Fruit fly (Drosophila melanogaster) whole organism, embryonic: ENCODE data around the gene CG31294.

Experiments
- Asciz ChIP-seq: fragments of 200-800 bp; sonication (Bioruptor generic); optimal IDR thresholded peaks from 2 replicates; lab custom pipeline; 2017; ENCODE audit warnings: missing biosample characterization, mild to moderate bottlenecking, missing genetic modification characterization, missing genetic modification reagents
- CG12299 ChIP-seq: fragments of 200-800 bp; sonication (Bioruptor generic); optimal IDR thresholded peaks from 2 replicates; lab custom pipeline; 2018; ENCODE audit warnings: missing biosample characterization, mild to moderate bottlenecking, missing genetic modification characterization
- CG14014 ChIP-seq: fragments of 200-800 bp; sonication (Bioruptor generic); IDR thresholded peaks from 2 replicates; pipeline ENCODE4 v1.3.6; 2022; ENCODE audit warnings: missing biosample characterization, missing genetic modification characterization
- CG14710 ChIP-seq: fragments of 200-800 bp; sonication (Bioruptor generic); optimal IDR thresholded peaks from 3 replicates; lab custom pipeline; 2019; ENCODE audit warnings: missing biosample characterization, mild to moderate bottlenecking, missing genetic modification characterization, moderate library complexity
- CG15601 ChIP-seq: fragments of 200-800 bp; sonication (Bioruptor generic); optimal IDR thresholded peaks from 3 replicates; lab custom pipeline; 2019; ENCODE audit warnings: missing biosample characterization, mild to moderate bottlenecking, missing genetic modification characterization, moderate library complexity
- CG1603 ChIP-seq: fragments of 200-800 bp; sonication (Bioruptor generic); optimal IDR thresholded peaks from 2 replicates; lab custom pipeline; 2019; ENCODE audit warnings: missing biosample characterization, mild to moderate bottlenecking, missing genetic modification characterization, moderate library complexity
- CG1647 ChIP-seq: fragments of 200-800 bp; sonication (Bioruptor generic); optimal IDR thresholded peaks from 3 replicates; lab custom pipeline; 2016; ENCODE audit warnings: missing biosample characterization, missing genetic modification characterization
- CG18476 ChIP-seq: fragments of 200-800 bp; sonication (Bioruptor generic); optimal IDR thresholded peaks from 2 replicates; lab custom pipeline; 2016; ENCODE audit warnings: missing biosample characterization, mild to moderate bottlenecking, missing genetic modification characterization
- CG18599 ChIP-seq: fragments of 200-800 bp; sonication (Bioruptor generic); optimal IDR thresholded peaks from 3 replicates; lab custom pipeline; 2017; ENCODE audit warnings: missing biosample characterization, missing genetic modification characterization, mild to moderate bottlenecking, moderate library complexity, missing genetic modification reagents
- CG2202 ChIP-seq: fragments of 200-800 bp; sonication (Bioruptor generic); optimal IDR thresholded peaks from 2 replicates; lab custom pipeline; 2018; ENCODE audit warnings: missing biosample characterization, mild to moderate bottlenecking, missing genetic modification characterization
- CG2678 ChIP-seq: fragments of 200-800 bp; sonication (Bioruptor generic); optimal IDR thresholded peaks from 3 replicates; lab custom pipeline; 2019; ENCODE audit warnings: missing biosample characterization, mild to moderate bottlenecking, missing genetic modification characterization, moderate library complexity
- CG31365 ChIP-seq: fragments of 200-800 bp; sonication (Bioruptor generic); optimal IDR thresholded peaks from 2 replicates; lab custom pipeline; 2018; ENCODE audit warnings: missing biosample characterization, mild to moderate bottlenecking, missing genetic modification characterization
- CG33557 ChIP-seq: fragments of 200-800 bp; sonication (Bioruptor generic); optimal IDR thresholded peaks from 2 replicates; lab custom pipeline; 2019; ENCODE audit warnings: missing biosample characterization, mild to moderate bottlenecking, missing genetic modification characterization, moderate library complexity
- CG4360 ChIP-seq: fragments of 200-800 bp; sonication (Bioruptor generic); IDR thresholded peaks from 2 replicates; pipeline ENCODE4 v1.3.6; 2022; ENCODE audit warnings: missing biosample characterization, missing genetic modification characterization
- CG4707 ChIP-seq: fragments of 200-800 bp; sonication (Bioruptor generic); optimal IDR thresholded peaks from 2 replicates; lab custom pipeline; 2018; ENCODE audit warnings: missing biosample characterization, mild to moderate bottlenecking, missing genetic modification characterization, moderate library complexity
- CG6813 ChIP-seq: fragments of 200-800 bp; sonication (Bioruptor generic); optimal IDR thresholded peaks from 2 replicates; lab custom pipeline; 2017; ENCODE audit warnings: missing biosample characterization, missing genetic modification characterization, mild to moderate bottlenecking, moderate library complexity, missing genetic modification reagents
- CG7556 ChIP-seq: fragments of 200-800 bp; sonication (Bioruptor generic); optimal IDR thresholded peaks from 2 replicates; lab custom pipeline; 2017; ENCODE audit warnings: missing biosample characterization, mild to moderate bottlenecking, missing genetic modification characterization
- CG7745 ChIP-seq: fragments of 200-800 bp; sonication (Bioruptor generic); optimal IDR thresholded peaks from 2 replicates; lab custom pipeline; 2018; ENCODE audit warnings: missing biosample characterization, mild to moderate bottlenecking, missing genetic modification characterization, moderate library complexity
- CG7987 ChIP-seq: fragments of 200-800 bp; sonication (Bioruptor generic); optimal IDR thresholded peaks from 2 replicates; lab custom pipeline; 2018; ENCODE audit warnings: missing biosample characterization, mild to moderate bottlenecking, missing genetic modification characterization, moderate library complexity
- CG8359 ChIP-seq: fragments of 200-800 bp; sonication (Bioruptor generic); optimal IDR thresholded peaks from 2 replicates; lab custom pipeline; 2017; ENCODE audit warnings: missing biosample characterization, mild to moderate bottlenecking, missing genetic modification characterization, borderline replicate concordance
- CG9727 ChIP-seq: fragments of 200-800 bp; sonication (Bioruptor generic); optimal IDR thresholded peaks from 3 replicates; lab custom pipeline; 2017; ENCODE audit warnings: missing biosample characterization, mild to moderate bottlenecking, missing genetic modification characterization
- D ChIP-seq, 2 experiments: fragments of 200-800 bp in 1 of 2; fragments of >200 bp in 1 of 2; sonication (Bioruptor generic) in 1 of 2; optimal IDR thresholded peaks; 2 replicates in 1 of 2; 3 replicates in 1 of 2; lab custom pipeline; 2017; ENCODE audit warnings: mild to moderate bottlenecking in 1 of 2, missing biosample characterization in 1 of 2, missing genetic modification characterization in 1 of 2, missing genetic modification reagents in 1 of 2
- HLH3B ChIP-seq: fragments of 200-800 bp; sonication (Bioruptor generic); IDR thresholded peaks from 2 replicates; pipeline ENCODE4 v1.3.6; 2022; ENCODE audit warnings: missing biosample characterization, missing genetic modification characterization
- PHDP ChIP-seq: fragments of 200-800 bp; sonication (Bioruptor generic); optimal IDR thresholded peaks from 3 replicates; lab custom pipeline; 2018; ENCODE audit warnings: missing biosample characterization, mild to moderate bottlenecking, missing genetic modification characterization, moderate library complexity
- Xrp1 ChIP-seq: fragments of 200-800 bp; sonication (Bioruptor generic); IDR thresholded peaks from 2 replicates; pipeline ENCODE4 v1.3.6; 2022; ENCODE audit warnings: missing biosample characterization, missing genetic modification characterization
- bsh ChIP-seq, 2 experiments: fragments of 200-800 bp; sonication (Bioruptor generic); optimal IDR thresholded peaks; 2 replicates each; lab custom pipeline; 2017 to 2018; ENCODE audit warnings: mild to moderate bottlenecking in 2 of 2, missing biosample characterization in 2 of 2, missing genetic modification characterization in 2 of 2, moderate library complexity in 1 of 2
- chinmo ChIP-seq: fragments of 200-800 bp; sonication (Bioruptor generic); IDR thresholded peaks from 4 replicates; pipeline ENCODE4 v1.3.6; 2022; ENCODE audit warnings: missing biosample characterization, missing genetic modification characterization; ENCODE audit not compliant: partially characterized antibody
- dmrt99B ChIP-seq: fragments of 200-800 bp; sonication (Bioruptor generic); optimal IDR thresholded peaks from 2 replicates; lab custom pipeline; 2018; ENCODE audit warnings: missing biosample characterization, mild to moderate bottlenecking, missing genetic modification characterization, moderate library complexity
- emc ChIP-seq: fragments of 200-800 bp; sonication (Bioruptor generic); optimal IDR thresholded peaks from 2 replicates; lab custom pipeline; 2016; ENCODE audit warnings: missing biosample characterization, missing genetic modification characterization
- fd64A ChIP-seq: fragments of 200-800 bp; sonication (Bioruptor generic); optimal IDR thresholded peaks from 3 replicates; lab custom pipeline; 2018; ENCODE audit warnings: missing biosample characterization, mild to moderate bottlenecking, missing genetic modification characterization
- fd96Cb ChIP-seq: fragments of 200-800 bp; sonication (Bioruptor generic); optimal IDR thresholded peaks from 2 replicates; lab custom pipeline; 2018; ENCODE audit warnings: missing biosample characterization, mild to moderate bottlenecking, missing genetic modification characterization, moderate library complexity
- hkb ChIP-seq, 2 experiments: fragments of 200-800 bp in 1 of 2; fragments of >200 bp in 1 of 2; sonication (Bioruptor generic) in 1 of 2; IDR thresholded peaks in 1 of 2; optimal IDR thresholded peaks in 1 of 2; 2 replicates each; pipeline versions ENCODE4 v1.3.6 to Lab custom; 2017 to 2022; ENCODE audit warnings: missing biosample characterization in 1 of 2, missing genetic modification characterization in 1 of 2
- lola ChIP-seq, 3 experiments: fragments of >200 bp in 2 of 3; fragments of 200-800 bp in 1 of 3; sonication (Bioruptor generic) in 1 of 3; optimal IDR thresholded peaks; 2 replicates each; lab custom pipeline; 2017 to 2019; ENCODE audit warnings: missing biosample characterization in 3 of 3, missing genetic modification characterization in 3 of 3, mild to moderate bottlenecking in 1 of 3, moderate library complexity in 1 of 3
- repo ChIP-seq: fragments of 200-800 bp; sonication (Bioruptor generic); optimal IDR thresholded peaks from 2 replicates; lab custom pipeline; 2016; ENCODE audit warnings: missing biosample characterization, missing genetic modification characterization
- sc ChIP-seq, 3 experiments: fragments of >200 bp in 2 of 3; fragments of 200-800 bp in 1 of 3; sonication (Bioruptor generic) in 1 of 3; optimal IDR thresholded peaks; 2 replicates in 2 of 3; 3 replicates in 1 of 3; lab custom pipeline; 2017; ENCODE audit warnings: mild to moderate bottlenecking in 1 of 3, missing biosample characterization in 1 of 3, missing genetic modification characterization in 1 of 3, missing genetic modification reagents in 1 of 3
- sens ChIP-seq: fragments of 200-800 bp; sonication (Bioruptor generic); peaks from one replicate; lab custom pipeline; 2016; ENCODE audit warnings: missing biosample characterization, missing genetic modification characterization
- sug ChIP-seq: fragments of 200-800 bp; optimal IDR thresholded peaks from 2 replicates; lab custom pipeline; 2019; ENCODE audit warnings: missing biosample characterization, mild to moderate bottlenecking, missing genetic modification characterization, moderate library complexity
- tll ChIP-seq, 2 experiments: fragments of 200-800 bp in 1 of 2; fragments of >200 bp in 1 of 2; sonication (Bioruptor generic) in 1 of 2; optimal IDR thresholded peaks; 2 replicates each; lab custom pipeline; 2017 to 2019; ENCODE audit warnings: missing biosample characterization in 2 of 2, missing genetic modification characterization in 2 of 2, mild to moderate bottlenecking in 1 of 2, moderate library complexity in 1 of 2
- toy ChIP-seq: fragments of 200-800 bp; sonication (Bioruptor generic); IDR thresholded peaks from 2 replicates; pipeline ENCODE4 v1.3.6; 2022; ENCODE audit warnings: missing biosample characterization, missing genetic modification characterization
- vfl ChIP-seq: fragments of 200-800 bp; sonication (Bioruptor generic); optimal IDR thresholded peaks from 2 replicates; lab custom pipeline; 2016; ENCODE audit warnings: missing biosample characterization, missing genetic modification characterization
- zen ChIP-seq: fragments of 200-800 bp; sonication (Bioruptor generic); optimal IDR thresholded peaks from 3 replicates; lab custom pipeline; 2018; ENCODE audit warnings: missing biosample characterization, mild to moderate bottlenecking, missing genetic modification characterization, moderate library complexity

The CG31294 gene

DNA sequence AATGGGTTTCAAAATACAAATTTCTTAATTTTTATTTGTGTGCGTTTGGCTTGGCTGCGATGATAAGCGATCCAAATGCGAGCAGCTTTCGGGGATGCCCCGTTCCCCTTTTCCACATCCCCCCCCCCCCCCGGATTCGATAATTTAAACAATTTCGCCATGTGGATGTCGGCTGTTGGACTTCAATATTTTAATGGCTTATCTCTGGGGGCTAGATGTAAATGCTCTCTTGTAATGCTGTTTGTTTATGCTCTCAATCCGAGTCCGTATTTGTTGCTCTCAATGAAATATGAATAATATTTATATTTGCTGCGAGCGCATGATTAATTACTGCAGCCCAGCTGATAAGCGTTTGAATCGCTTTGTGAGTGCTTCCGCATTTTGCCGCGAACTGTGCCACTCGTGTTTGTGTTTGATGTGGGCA lies 38.8 kb downstream of the CG31294 start (continued):
- TF ChIP-seq sc (optimal IDR thresholded peaks at IDR 0.05; lab: Kevin White, UChicago) (no peak), sc (GFP tag; optimal IDR thresholded peaks at IDR 0.05; lab: Kevin White, UChicago) (peak; percentile 28), CG1603 (tag; lab: Kevin White, UChicago) (peak; percentile 24), tll (GFP tag; optimal IDR thresholded peaks at IDR 0.05; lab: Kevin White, UChicago) (no peak), fd64A (GFP tag; lab: Kevin White, UChicago) (peak; percentile 40), CG31365 (tag; lab: Kevin White, UChicago) (no peak), Asciz (GFP tag; lab: Kevin White, UChicago) (peak; percentile 57), CG15601 (tag; lab: Kevin White, UChicago) (peak; percentile 9), CG2678 (tag; lab: Kevin White, UChicago) (peak; percentile 46), toy (GFP tag; lab: Robert Waterston, UW) (no peak), repo (GFP tag; lab: Kevin White, UChicago) (no peak), CG33557 (GFP tag; lab: Kevin White, UChicago) (peak; percentile 28), Xrp1 (GFP tag; lab: Robert Waterston, UW) (peak; percentile 39; the same call in 1 of the 2 replicates), zen (tag; lab: Kevin White, UChicago) (no peak), CG1647 (GFP tag; lab: Kevin White, UChicago) (no peak), CG9727 (GFP tag; lab: Kevin White, UChicago) (peak; percentile 13), CG12299 (no peak), HLH3B (GFP tag; lab: Robert Waterston, UW) (no peak), chinmo (GFP tag; lab: Robert Waterston, UW) (0 out of 4 replicates have a peak, but pooled peaks have one; percentile 31), CG7987 (GFP tag; lab: Kevin White, UChicago) (peak; percentile 18), CG14710 (tag; lab: Kevin White, UChicago) (peak; percentile 3), CG2202 (tag; lab: Kevin White, UChicago) (peak; percentile 21), dmrt99B (tag; lab: Kevin White, UChicago) (peak; percentile 31), sug (peak; percentile 23), vfl (no peak), hkb (optimal IDR thresholded peaks at IDR 0.05; lab: Kevin White, UChicago) (no peak), hkb (GFP tag; IDR thresholded peaks at IDR 0.05; lab: Robert Waterston, UW) (no peak), CG8359 (GFP tag; lab: Kevin White, UChicago) (peak; percentile 55), emc (no peak), CG7556 (GFP tag; lab: Kevin White, UChicago) (peak; percentile 13), CG6813 (GFP tag; lab: Kevin White, UChicago) (peak; percentile 57), PHDP (tag; lab: Kevin White, UChicago) (peak; percentile 12), CG7745 (tag; lab: Kevin White, UChicago) (peak; percentile 59), CG4707 (GFP tag; lab: Kevin White, UChicago) (peak; percentile 16), bsh (GFP tag; optimal IDR thresholded peaks at IDR 0.05; lab: Kevin White, UChicago) (peak in 1 of 2 experiments; percentile 19), D (optimal IDR thresholded peaks at IDR 0.05; lab: Kevin White, UChicago) (no peak), D (GFP tag; optimal IDR thresholded peaks at IDR 0.05; lab: Kevin White, UChicago) (peak; percentile 50), CG14014 (GFP tag; lab: Robert Waterston, UW) (no peak), CG4360 (GFP tag; lab: Robert Waterston, UW) (0 out of 2 replicates have a peak, but pooled peaks have one; percentile 21), sens (GFP tag; lab: Kevin White, UChicago) (peak; percentile 64), CG18599 (peak; percentile 9), lola (GFP tag; optimal IDR thresholded peaks at IDR 0.05; lab: Kevin White, UChicago) (peak in 1 of 3 experiments; percentile 36), CG18476 (GFP tag; lab: Kevin White, UChicago) (no peak), fd96Cb (tag; lab: Kevin White, UChicago) (peak; percentile 12)
